Worm (Caenorhabditis elegans): ENCODE data around the gene T10C6.10.

DNA sequence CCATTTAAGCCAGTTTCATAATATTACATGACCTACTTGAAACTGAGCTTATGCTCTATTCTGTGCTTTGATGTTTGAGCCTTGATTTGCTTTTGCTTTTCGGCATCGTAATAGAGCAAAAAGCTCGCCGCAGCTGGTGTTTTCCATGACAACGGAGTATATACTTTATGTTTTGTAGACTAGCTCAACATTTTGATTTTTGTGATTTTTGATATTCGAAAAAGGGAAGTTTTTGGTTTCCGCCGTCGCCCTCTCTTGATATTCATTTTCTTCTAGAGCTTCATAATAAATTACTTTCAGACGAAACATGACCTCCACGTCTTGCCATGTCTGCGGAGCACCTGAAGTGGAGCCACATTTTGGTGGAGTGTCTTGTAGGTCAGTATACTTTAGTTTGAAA lies 33.9 kb upstream of the T10C6.10 start, which contains the start of gene nhr-63:
- TF ChIP-seq sox-2 (GFP tag; IDR thresholded peaks at IDR 0.05): no peak
- no peak for TF ChIP-seq nfya-1 (tag; optimal IDR thresholded peaks at IDR 0.05)
- no peak for TF ChIP-seq ama-1 (optimal IDR thresholded peaks at IDR 0.05)
